Fruit fly (Drosophila melanogaster) whole organism, embryonic: ENCODE data around the gene sisA.

Experiments
- Antp ChIP-seq: fragments of 200-800 bp; sonication (Bioruptor generic); optimal IDR thresholded peaks from 3 replicates; lab custom pipeline; 2016; ENCODE audit warnings: missing biosample characterization, missing genetic modification characterization
- CG10274 ChIP-seq: fragments of 200-800 bp; sonication (Bioruptor generic); optimal IDR thresholded peaks from 3 replicates; lab custom pipeline; 2017; ENCODE audit warnings: missing biosample characterization, mild to moderate bottlenecking, missing genetic modification characterization
- CG11456 ChIP-seq: fragments of 200-800 bp; sonication (Bioruptor generic); IDR thresholded peaks from 3 replicates; pipeline ENCODE4 v1.3.6; 2022; ENCODE audit warnings: missing biosample characterization, missing genetic modification characterization
- CG11695 ChIP-seq: fragments of 200-800 bp; sonication (Bioruptor generic); IDR thresholded peaks from 3 replicates; pipeline ENCODE4 v1.3.6; 2022; ENCODE audit warnings: missing biosample characterization, missing genetic modification characterization
- CG14667 ChIP-seq: fragments of 200-800 bp; sonication (Bioruptor generic); IDR thresholded peaks from 2 replicates; pipeline ENCODE4 v1.3.6; 2022; ENCODE audit warnings: missing biosample characterization, missing genetic modification characterization
- CG17328 ChIP-seq: fragments of 200-800 bp; sonication (Bioruptor generic); IDR thresholded peaks from 2 replicates; pipeline ENCODE4 v1.3.6; 2022; ENCODE audit warnings: missing biosample characterization, missing genetic modification characterization
- CG18619 ChIP-seq: fragments of 200-800 bp; sonication (Bioruptor generic); optimal IDR thresholded peaks from 3 replicates; lab custom pipeline; 2017; ENCODE audit warnings: missing biosample characterization, mild to moderate bottlenecking, missing genetic modification characterization
- CG18764 ChIP-seq: fragments of 200-800 bp; sonication (Bioruptor generic); optimal IDR thresholded peaks from 3 replicates; lab custom pipeline; 2016; ENCODE audit warnings: missing biosample characterization, missing genetic modification characterization
- CG2875 ChIP-seq: fragments of 200-800 bp; sonication (Bioruptor generic); optimal IDR thresholded peaks from 2 replicates; lab custom pipeline; 2017; ENCODE audit warnings: missing biosample characterization, mild to moderate bottlenecking, missing genetic modification characterization, missing genetic modification reagents
- CG31441 ChIP-seq: fragments of 200-800 bp; sonication (Bioruptor generic); IDR thresholded peaks from 2 replicates; pipeline ENCODE4 v1.3.6; 2022; ENCODE audit warnings: missing biosample characterization, missing genetic modification characterization
- CG32767 ChIP-seq: fragments of 200-800 bp; sonication (Bioruptor generic); IDR thresholded peaks from 2 replicates; pipeline ENCODE4 v1.3.6; 2022; ENCODE audit warnings: missing biosample characterization, missing genetic modification characterization
- CG43689 ChIP-seq: fragments of 200-800 bp; sonication (Bioruptor generic); IDR thresholded peaks from 2 replicates; pipeline ENCODE4 v1.3.6; 2022; ENCODE audit warnings: missing biosample characterization, missing genetic modification characterization
- CG7928 ChIP-seq: fragments of 200-800 bp; sonication (Bioruptor generic); optimal IDR thresholded peaks from 2 replicates; lab custom pipeline; 2017; ENCODE audit warnings: missing biosample characterization, mild to moderate bottlenecking, missing genetic modification characterization
- CG7987 ChIP-seq: fragments of 200-800 bp; sonication (Bioruptor generic); optimal IDR thresholded peaks from 2 replicates; lab custom pipeline; 2018; ENCODE audit warnings: missing biosample characterization, mild to moderate bottlenecking, missing genetic modification characterization, moderate library complexity
- CG8290 ChIP-seq, 3 experiments: fragments of 200-800 bp; sonication (Bioruptor generic); optimal IDR thresholded peaks; 2 replicates each; lab custom pipeline; 2016 to 2019; ENCODE audit warnings: missing biosample characterization in 3 of 3, missing genetic modification characterization in 3 of 3, mild to moderate bottlenecking in 2 of 3, moderate library complexity in 1 of 3
- HLH3B ChIP-seq: fragments of 200-800 bp; sonication (Bioruptor generic); IDR thresholded peaks from 2 replicates; pipeline ENCODE4 v1.3.6; 2022; ENCODE audit warnings: missing biosample characterization, missing genetic modification characterization
- Mad ChIP-seq: fragments of 200-800 bp; sonication (Bioruptor generic); optimal IDR thresholded peaks from 2 replicates; lab custom pipeline; 2016; ENCODE audit warnings: missing biosample characterization, missing genetic modification characterization
- Meics ChIP-seq: fragments of 200-800 bp; sonication (Bioruptor generic); optimal IDR thresholded peaks from 2 replicates; lab custom pipeline; 2017; ENCODE audit warnings: missing biosample characterization, mild to moderate bottlenecking, missing genetic modification characterization
- Myb ChIP-seq: fragments of 200-800 bp; sonication (Bioruptor generic); optimal IDR thresholded peaks from 2 replicates; lab custom pipeline; 2016; ENCODE audit warnings: missing biosample characterization, missing genetic modification characterization
- NK7.1 ChIP-seq: fragments of 200-800 bp; sonication (Bioruptor generic); optimal IDR thresholded peaks from 3 replicates; lab custom pipeline; 2016; ENCODE audit warnings: missing biosample characterization, missing genetic modification characterization
- Pdp1 ChIP-seq, 2 experiments: fragments of 200-800 bp; sonication (Bioruptor generic); optimal IDR thresholded peaks; 3 replicates each; lab custom pipeline; 2016; ENCODE audit warnings: missing biosample characterization in 2 of 2, missing genetic modification characterization in 2 of 2, mild to moderate bottlenecking in 1 of 2, moderate library complexity in 1 of 2
- Ptx1 ChIP-seq: fragments of 200-800 bp; sonication (Bioruptor generic); IDR thresholded peaks from 2 replicates; pipeline ENCODE4 v1.3.6; 2022; ENCODE audit warnings: missing biosample characterization, missing genetic modification characterization
- Rfx ChIP-seq: fragments of 200-800 bp; sonication (Bioruptor generic); IDR thresholded peaks from 2 replicates; pipeline ENCODE4 v1.3.6; 2022; ENCODE audit warnings: missing biosample characterization, missing genetic modification characterization
- Sox102F ChIP-seq: fragments of 200-800 bp; sonication (Bioruptor generic); optimal IDR thresholded peaks from 2 replicates; lab custom pipeline; 2018; ENCODE audit warnings: missing biosample characterization, mild to moderate bottlenecking, missing genetic modification characterization, moderate library complexity
- ase ChIP-seq: fragments of 200-800 bp; sonication (Bioruptor generic); IDR thresholded peaks from 3 replicates; pipeline ENCODE4 v1.3.6; 2022; ENCODE audit warnings: missing biosample characterization, missing genetic modification characterization
- ems ChIP-seq: fragments of 200-800 bp; sonication (Bioruptor generic); optimal IDR thresholded peaks from 3 replicates; lab custom pipeline; 2016; ENCODE audit warnings: missing biosample characterization, missing genetic modification characterization
- mam ChIP-seq: fragments of 200-800 bp; sonication (Bioruptor generic); optimal IDR thresholded peaks from 3 replicates; lab custom pipeline; 2016; ENCODE audit warnings: missing biosample characterization, missing genetic modification characterization
- nom ChIP-seq: fragments of 200-800 bp; sonication (Bioruptor generic); optimal IDR thresholded peaks from 2 replicates; lab custom pipeline; 2017; ENCODE audit warnings: missing biosample characterization, missing genetic modification characterization, mild to moderate bottlenecking, moderate library complexity, missing genetic modification reagents
- prd ChIP-seq, 3 experiments: fragments of >200 bp in 2 of 3; fragments of 200-800 bp in 1 of 3; sonication (Bioruptor generic) in 1 of 3; optimal IDR thresholded peaks in 2 of 3; IDR thresholded peaks in 1 of 3; 2 replicates in 2 of 3; 3 replicates in 1 of 3; pipeline versions ENCODE4 v1.3.6 to Lab custom; 2017 to 2022; ENCODE audit warnings: missing biosample characterization in 1 of 3, missing genetic modification characterization in 1 of 3
- pum ChIP-seq: fragments of 200-800 bp; sonication (Bioruptor generic); optimal IDR thresholded peaks from 2 replicates; lab custom pipeline; 2016; ENCODE audit warnings: missing biosample characterization, missing genetic modification characterization
- sens ChIP-seq: fragments of 200-800 bp; sonication (Bioruptor generic); peaks from one replicate; lab custom pipeline; 2016; ENCODE audit warnings: missing biosample characterization, missing genetic modification characterization
- slbo ChIP-seq: fragments of 200-800 bp; sonication (Bioruptor generic); IDR thresholded peaks from 2 replicates; pipeline ENCODE4 v1.3.6; 2022; ENCODE audit warnings: missing biosample characterization, missing genetic modification characterization
- tx ChIP-seq: fragments of 200-800 bp; sonication (Bioruptor generic); optimal IDR thresholded peaks from 2 replicates; lab custom pipeline; 2016; ENCODE audit warnings: missing biosample characterization, missing genetic modification characterization
- unpg ChIP-seq: fragments of 200-800 bp; sonication (Bioruptor generic); optimal IDR thresholded peaks from 3 replicates; lab custom pipeline; 2018; ENCODE audit warnings: missing biosample characterization, mild to moderate bottlenecking, missing genetic modification characterization, moderate library complexity

sisA gene

DNA sequence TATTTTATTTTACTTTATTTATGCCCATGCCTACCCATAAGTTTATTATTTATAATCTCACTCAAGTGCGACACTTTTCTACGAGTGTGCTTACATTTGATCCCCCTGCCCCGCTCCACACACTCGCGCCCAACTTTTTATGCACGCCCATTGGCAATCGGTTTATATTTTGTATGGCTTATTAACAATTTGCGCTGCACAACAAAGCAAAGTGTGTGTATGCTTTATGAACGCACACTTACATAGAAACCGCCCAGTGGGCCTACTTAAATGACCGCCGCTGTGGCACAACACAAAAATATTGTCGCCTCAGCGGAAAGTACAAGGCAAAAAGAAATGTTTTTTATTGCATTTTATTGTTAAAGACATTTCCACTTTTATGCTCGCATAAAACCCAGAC lies 38.6 kb downstream of the sisA start:
- TF ChIP-seq Mad (no peak), ase (0 out of 3 replicates have a peak, but pooled peaks have one; percentile 31), tx (GFP tag; lab: Kevin White, UChicago) (no peak), Rfx (no peak), CG43689 (0 out of 2 replicates have a peak, but pooled peaks have one; percentile 4), CG14667 (no peak), Antp (GFP tag; lab: Kevin White, UChicago) (peak; percentile 33), CG31441 (GFP tag; lab: Robert Waterston, UW) (no peak), Pdp1 (GFP tag; optimal IDR thresholded peaks at IDR 0.05; lab: Kevin White, UChicago) (no peak), CG17328 (GFP tag; lab: Robert Waterston, UW) (0 out of 2 replicates have a peak, but pooled peaks have one; percentile 9), CG8290 (GFP tag; optimal IDR thresholded peaks at IDR 0.05; lab: Kevin White, UChicago) (no peak), CG8290 (tag; optimal IDR thresholded peaks at IDR 0.05; lab: Kevin White, UChicago) (peak in 1 of 2 experiments; percentile 38), mam (GFP tag; lab: Kevin White, UChicago) (peak; percentile 6), CG18619 (GFP tag; lab: Kevin White, UChicago) (no peak), Sox102F (GFP tag; lab: Kevin White, UChicago) (peak; percentile 15), CG10274 (GFP tag; lab: Kevin White, UChicago) (no peak), prd (optimal IDR thresholded peaks at IDR 0.05; lab: Kevin White, UChicago) (no peak), prd (GFP tag; IDR thresholded peaks at IDR 0.05; lab: Robert Waterston, UW) (peak; percentile 31; the same call in 1 of the 3 replicates), nom (GFP tag; lab: Kevin White, UChicago) (no peak), sens (GFP tag; lab: Kevin White, UChicago) (peak; percentile 80), ems (GFP tag; lab: Kevin White, UChicago) (no peak), Myb (no peak), Meics (GFP tag; lab: Kevin White, UChicago) (no peak), slbo (GFP tag; lab: Robert Waterston, UW) (peak; percentile 43; the same call in 1 of the 2 replicates), CG32767 (GFP tag; lab: Robert Waterston, UW) (no peak), CG18764 (no peak), HLH3B (no peak), NK7.1 (GFP tag; lab: Kevin White, UChicago) (no peak), unpg (GFP tag; lab: Kevin White, UChicago) (no peak), CG7928 (GFP tag; lab: Kevin White, UChicago) (no peak), pum (GFP tag; lab: Kevin White, UChicago) (peak; percentile 7), CG11456 (GFP tag; lab: Robert Waterston, UW) (0 out of 3 replicates have a peak, but pooled peaks have one; percentile 51), CG11695 (GFP tag; lab: Robert Waterston, UW) (no peak), CG2875 (no peak), CG7987 (GFP tag; lab: Kevin White, UChicago) (no peak), Ptx1 (GFP tag; lab: Robert Waterston, UW) (0 out of 2 replicates have a peak, but pooled peaks have one; percentile 17)
